Fruit fly (Drosophila melanogaster) whole organism, embryonic: ENCODE measurements around the gene CG15529.

ENCODE experiments used
- Adf1 ChIP-seq: fragments of 200-800 bp; sonication (Bioruptor generic); IDR thresholded peaks from 2 replicates; pipeline ENCODE4 v1.3.6; 2022; ENCODE audit warnings: missing biosample characterization, missing genetic modification characterization
- Bgb ChIP-seq: fragments of 200-800 bp; sonication (Bioruptor generic); IDR thresholded peaks from 2 replicates; pipeline ENCODE4 v1.3.6; 2022; ENCODE audit warnings: missing biosample characterization, missing genetic modification characterization; ENCODE audit not compliant: partially characterized antibody
- CG10209 ChIP-seq: fragments of 200-800 bp; sonication (Bioruptor generic); optimal IDR thresholded peaks from 3 replicates; lab custom pipeline; 2017; ENCODE audit warnings: missing biosample characterization, mild to moderate bottlenecking, missing genetic modification characterization, missing genetic modification reagents
- CG1024 ChIP-seq: fragments of 200-800 bp; sonication (Bioruptor generic); IDR thresholded peaks from 2 replicates; pipeline ENCODE4 v1.3.6; 2022; ENCODE audit warnings: missing biosample characterization, missing genetic modification characterization
- CG10654 ChIP-seq: fragments of 200-800 bp; sonication (Bioruptor generic); optimal IDR thresholded peaks from 2 replicates; lab custom pipeline; 2016; ENCODE audit warnings: missing biosample characterization, missing genetic modification characterization
- CG10979 ChIP-seq: fragments of 200-800 bp; sonication (Bioruptor generic); optimal IDR thresholded peaks from 2 replicates; lab custom pipeline; 2018; ENCODE audit warnings: missing biosample characterization, mild to moderate bottlenecking, missing genetic modification characterization, moderate library complexity
- CG11093 ChIP-seq: fragments of 200-800 bp; sonication (Bioruptor generic); IDR thresholded peaks from 3 replicates; pipeline ENCODE4 v1.3.6; 2022; ENCODE audit warnings: missing biosample characterization, missing genetic modification characterization
- CG12299 ChIP-seq: fragments of 200-800 bp; sonication (Bioruptor generic); optimal IDR thresholded peaks from 2 replicates; lab custom pipeline; 2018; ENCODE audit warnings: missing biosample characterization, mild to moderate bottlenecking, missing genetic modification characterization
- CG15514 ChIP-seq: fragments of 200-800 bp; sonication (Bioruptor generic); optimal IDR thresholded peaks from 3 replicates; lab custom pipeline; 2017; ENCODE audit warnings: missing biosample characterization, missing genetic modification characterization, mild to moderate bottlenecking, moderate library complexity, missing genetic modification reagents
- CG17186 ChIP-seq: fragments of 200-800 bp; sonication (Bioruptor generic); optimal IDR thresholded peaks from 3 replicates; lab custom pipeline; 2017; ENCODE audit warnings: missing biosample characterization, missing genetic modification reagents, missing genetic modification characterization
- CG17802 ChIP-seq: fragments of 200-800 bp; sonication (Bioruptor generic); optimal IDR thresholded peaks from 2 replicates; lab custom pipeline; 2018; ENCODE audit warnings: missing biosample characterization, mild to moderate bottlenecking, missing genetic modification characterization, moderate library complexity
- CG18619 ChIP-seq: fragments of 200-800 bp; sonication (Bioruptor generic); optimal IDR thresholded peaks from 3 replicates; lab custom pipeline; 2017; ENCODE audit warnings: missing biosample characterization, mild to moderate bottlenecking, missing genetic modification characterization
- CG2199 ChIP-seq: fragments of 200-800 bp; sonication (Bioruptor generic); IDR thresholded peaks from 3 replicates; pipeline ENCODE4 v1.3.6; 2022; ENCODE audit warnings: missing biosample characterization, missing genetic modification characterization
- CG34422 ChIP-seq: fragments of 200-800 bp; sonication (Bioruptor generic); IDR thresholded peaks from 3 replicates; pipeline ENCODE4 v1.3.6; 2022; ENCODE audit warnings: missing biosample characterization, missing genetic modification characterization
- CG3726 ChIP-seq: fragments of 200-800 bp; sonication (Bioruptor generic); IDR thresholded peaks from 3 replicates; pipeline ENCODE4, ENCODE4 v1.3.6; 2022; ENCODE audit warnings: missing biosample characterization, missing genetic modification characterization
- CG6654 ChIP-seq: fragments of 200-800 bp; sonication (Bioruptor generic); optimal IDR thresholded peaks from 2 replicates; lab custom pipeline; 2017; ENCODE audit warnings: missing biosample characterization, mild to moderate bottlenecking, missing genetic modification characterization
- CG9932 ChIP-seq: fragments of 200-800 bp; sonication (Bioruptor generic); IDR thresholded peaks from 2 replicates; pipeline ENCODE4 v1.3.6; 2022; ENCODE audit warnings: missing biosample characterization, missing genetic modification characterization
- Dll ChIP-seq: fragments of 200-800 bp; sonication (Bioruptor generic); IDR thresholded peaks from 4 replicates; pipeline ENCODE4 v1.3.6; 2022; ENCODE audit warnings: missing biosample characterization, missing genetic modification characterization; ENCODE audit not compliant: partially characterized antibody
- HLH54F ChIP-seq: fragments of 200-800 bp; sonication (Bioruptor generic); optimal IDR thresholded peaks from 3 replicates; lab custom pipeline; 2016; ENCODE audit warnings: missing biosample characterization, missing genetic modification characterization
- Hr78 ChIP-seq, 2 experiments: fragments of 200-800 bp in 1 of 2; fragments of >200 bp in 1 of 2; sonication (Bioruptor generic) in 1 of 2; optimal IDR thresholded peaks; 2 replicates each; lab custom pipeline; 2017 to 2019; ENCODE audit warnings: missing biosample characterization in 2 of 2, missing genetic modification characterization in 2 of 2, mild to moderate bottlenecking in 1 of 2, moderate library complexity in 1 of 2
- Mes4 ChIP-seq: fragments of 200-800 bp; sonication (Bioruptor generic); optimal IDR thresholded peaks from 2 replicates; lab custom pipeline; 2016; ENCODE audit warnings: missing biosample characterization, missing genetic modification characterization
- Oaz ChIP-seq: fragments of 200-800 bp; sonication (Bioruptor generic); IDR thresholded peaks from 2 replicates; pipeline ENCODE4 v1.3.6; 2022; ENCODE audit warnings: missing biosample characterization, missing genetic modification characterization
- Spps ChIP-seq: fragments of 200-800 bp; sonication (Bioruptor generic); optimal IDR thresholded peaks from 2 replicates; lab custom pipeline; 2018; ENCODE audit warnings: missing biosample characterization, mild to moderate bottlenecking, missing genetic modification characterization
- Sry-δ ChIP-seq: fragments of 200-800 bp; sonication (Bioruptor generic); optimal IDR thresholded peaks from 2 replicates; lab custom pipeline; 2016; ENCODE audit warnings: missing biosample characterization, missing genetic modification characterization
- ac ChIP-seq: fragments of 200-800 bp; sonication (Bioruptor generic); optimal IDR thresholded peaks from 3 replicates; lab custom pipeline; 2017; ENCODE audit warnings: missing biosample characterization, mild to moderate bottlenecking, missing genetic modification characterization
- ara ChIP-seq: fragments of 200-800 bp; sonication (Bioruptor generic); IDR thresholded peaks from 2 replicates; pipeline ENCODE4 v1.3.6; 2022; ENCODE audit warnings: missing biosample characterization, missing genetic modification characterization
- ash1 ChIP-seq: fragments of 200-800 bp; sonication (Bioruptor generic); optimal IDR thresholded peaks from 2 replicates; lab custom pipeline; 2018; ENCODE audit warnings: missing biosample characterization, mild to moderate bottlenecking, missing genetic modification characterization
- bcd ChIP-seq: fragments of 200-800 bp; sonication (Bioruptor generic); optimal IDR thresholded peaks from 2 replicates; lab custom pipeline; 2017; ENCODE audit warnings: missing biosample characterization, mild to moderate bottlenecking, missing genetic modification characterization
- chif ChIP-seq, 2 experiments: fragments of 200-800 bp; sonication (Bioruptor generic); optimal IDR thresholded peaks; 3 replicates each; lab custom pipeline; 2016; ENCODE audit warnings: missing biosample characterization in 2 of 2, missing genetic modification characterization in 2 of 2
- crc ChIP-seq: fragments of 200-800 bp; sonication (Bioruptor generic); optimal IDR thresholded peaks from 2 replicates; lab custom pipeline; 2016; ENCODE audit warnings: missing biosample characterization, missing genetic modification characterization
- dmrt11E ChIP-seq: fragments of 200-800 bp; sonication (Bioruptor generic); optimal IDR thresholded peaks from 3 replicates; lab custom pipeline; 2018; ENCODE audit warnings: missing biosample characterization, mild to moderate bottlenecking, missing genetic modification characterization, moderate library complexity
- ems ChIP-seq: fragments of 200-800 bp; sonication (Bioruptor generic); optimal IDR thresholded peaks from 3 replicates; lab custom pipeline; 2016; ENCODE audit warnings: missing biosample characterization, missing genetic modification characterization
- exex ChIP-seq: fragments of 200-800 bp; sonication (Bioruptor generic); optimal IDR thresholded peaks from 4 replicates; lab custom pipeline; 2018; ENCODE audit warnings: missing biosample characterization, mild to moderate bottlenecking, missing genetic modification characterization, moderate library complexity
- gem ChIP-seq: fragments of 200-800 bp; sonication (Bioruptor generic); optimal IDR thresholded peaks from 2 replicates; lab custom pipeline; 2019; ENCODE audit warnings: missing biosample characterization, mild to moderate bottlenecking, missing genetic modification characterization, moderate library complexity
- hkb ChIP-seq, 2 experiments: fragments of 200-800 bp in 1 of 2; fragments of >200 bp in 1 of 2; sonication (Bioruptor generic) in 1 of 2; IDR thresholded peaks in 1 of 2; optimal IDR thresholded peaks in 1 of 2; 2 replicates each; pipeline versions ENCODE4 v1.3.6 to Lab custom; 2017 to 2022; ENCODE audit warnings: missing biosample characterization in 1 of 2, missing genetic modification characterization in 1 of 2
- insv ChIP-seq, 2 experiments: fragments of 200-800 bp; sonication (Bioruptor generic); optimal IDR thresholded peaks; 3 replicates each; lab custom pipeline; 2016 to 2018; ENCODE audit warnings: missing biosample characterization in 2 of 2, missing genetic modification characterization in 2 of 2
- jumu ChIP-seq: fragments of 200-800 bp; sonication (Bioruptor generic); optimal IDR thresholded peaks from 3 replicates; lab custom pipeline; 2016; ENCODE audit warnings: missing biosample characterization, missing genetic modification characterization
- kah ChIP-seq: fragments of 200-800 bp; sonication (Bioruptor generic); optimal IDR thresholded peaks from 2 replicates; lab custom pipeline; 2018; ENCODE audit warnings: missing biosample characterization, mild to moderate bottlenecking, missing genetic modification characterization
- ken ChIP-seq: fragments of 200-800 bp; sonication (Bioruptor generic); IDR thresholded peaks from 3 replicates; pipeline ENCODE4 v1.3.6; 2022; ENCODE audit warnings: missing biosample characterization, missing genetic modification characterization
- knrl ChIP-seq: fragments of 200-800 bp; sonication (Bioruptor generic); IDR thresholded peaks from 3 replicates; pipeline ENCODE4 v1.3.6; 2022; ENCODE audit warnings: missing biosample characterization, missing genetic modification characterization; ENCODE audit not compliant: partially characterized antibody
- lab ChIP-seq: fragments of 200-800 bp; sonication (Bioruptor generic); optimal IDR thresholded peaks from 3 replicates; lab custom pipeline; 2017; ENCODE audit warnings: missing biosample characterization, missing genetic modification characterization, mild to moderate bottlenecking, moderate library complexity, missing genetic modification reagents
- mam ChIP-seq: fragments of 200-800 bp; sonication (Bioruptor generic); optimal IDR thresholded peaks from 3 replicates; lab custom pipeline; 2016; ENCODE audit warnings: missing biosample characterization, missing genetic modification characterization
- nerfin-2 ChIP-seq: fragments of 200-800 bp; sonication (Bioruptor generic); IDR thresholded peaks from 2 replicates; pipeline ENCODE4 v1.3.6; 2022; ENCODE audit warnings: missing biosample characterization, missing genetic modification characterization; ENCODE audit not compliant: partially characterized antibody
- pan ChIP-seq, 4 experiments: fragments of >200 bp in 3 of 4; fragments of 200-800 bp in 1 of 4; sonication (Bioruptor generic) in 1 of 4; optimal IDR thresholded peaks in 3 of 4; IDR thresholded peaks in 1 of 4; 2 replicates each; pipeline versions ENCODE4 v1.3.6 to Lab custom; 2017 to 2022; ENCODE audit warnings: missing biosample characterization in 2 of 4, missing genetic modification characterization in 2 of 4, mixed read lengths in 1 of 4
- pb ChIP-seq: fragments of 200-800 bp; sonication (Bioruptor generic); optimal IDR thresholded peaks from 3 replicates; lab custom pipeline; 2016; ENCODE audit warnings: missing biosample characterization, missing genetic modification characterization
- pnt ChIP-seq: fragments of 200-800 bp; sonication (Bioruptor generic); optimal IDR thresholded peaks from 3 replicates; lab custom pipeline; 2016; ENCODE audit warnings: missing biosample characterization, missing genetic modification characterization
- sna ChIP-seq: fragments of 200-800 bp; sonication (Bioruptor generic); IDR thresholded peaks from 2 replicates; pipeline ENCODE4 v1.3.6; 2022; ENCODE audit warnings: missing biosample characterization, missing genetic modification characterization; ENCODE audit not compliant: partially characterized antibody
- stc ChIP-seq: fragments of 200-800 bp; sonication (Bioruptor generic); IDR thresholded peaks from 2 replicates; pipeline ENCODE4 v1.3.6; 2022; ENCODE audit warnings: missing biosample characterization, missing genetic modification characterization
- ttk ChIP-seq: fragments of 200-800 bp; sonication (Bioruptor generic); IDR thresholded peaks from 2 replicates; pipeline ENCODE4 v2.1.2; 2022; ENCODE audit warnings: missing biosample characterization, missing genetic modification characterization

Gene CG15529

DNA sequence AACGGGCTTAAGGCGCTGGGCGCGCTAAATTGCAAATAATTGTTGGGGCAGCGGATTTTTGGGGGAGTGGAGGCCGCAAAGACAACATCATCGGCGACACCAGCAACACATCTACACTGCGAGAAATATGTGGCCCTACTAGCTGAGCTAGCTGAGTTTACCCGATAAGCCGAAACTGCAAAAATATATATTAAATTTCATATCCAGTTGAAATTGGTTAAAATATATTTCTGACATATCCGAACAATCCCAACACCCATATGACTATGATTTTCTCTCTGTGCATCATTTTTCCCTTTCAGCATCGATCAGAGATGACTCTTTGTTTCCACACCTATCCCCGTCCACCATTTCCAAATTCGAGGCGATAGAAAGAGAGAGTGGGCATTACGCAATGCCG is 38.0 kb downstream of the CG15529 start (continued):
- TF ChIP-seq ash1 (GFP tag; lab: Kevin White, UChicago): no peak
- TF ChIP-seq pnt: peak; percentile 66
- peak; percentile 73 for TF ChIP-seq CG1024 (GFP tag; lab: Robert Waterston, UW)
- TF ChIP-seq CG15514 (GFP tag; lab: Kevin White, UChicago): peak; percentile 45
- peak; percentile 62 for TF ChIP-seq ara
- peak; percentile 48 for TF ChIP-seq dmrt11E (tag; lab: Kevin White, UChicago)
- peak; percentile 52 for TF ChIP-seq CG10654
- peak; percentile 50 for TF ChIP-seq HLH54F (GFP tag; lab: Kevin White, UChicago)
- TF ChIP-seq exex (tag; lab: Kevin White, UChicago): peak; percentile 15
- no peak for TF ChIP-seq Dll
- peak in 1 of 2 experiments; percentile 34 for TF ChIP-seq Hr78 (GFP tag; optimal IDR thresholded peaks at IDR 0.05; lab: Kevin White, UChicago)
- no peak for TF ChIP-seq pan (optimal IDR thresholded peaks at IDR 0.05; lab: Kevin White, UChicago)
- TF ChIP-seq pan (GFP tag; optimal IDR thresholded peaks at IDR 0.05 in 1 of 2, IDR thresholded peaks at IDR 0.05 in 1 of 2): peak in 1 of 2 experiments; percentile 87
- TF ChIP-seq CG10979 (tag; lab: Kevin White, UChicago): peak; percentile 74
- peak; percentile 40 for TF ChIP-seq CG12299
- peak; percentile 54 to 70 for TF ChIP-seq chif (GFP tag; optimal IDR thresholded peaks at IDR 0.05; lab: Kevin White, UChicago)
- TF ChIP-seq gem (tag; lab: Kevin White, UChicago): peak; percentile 83
- no peak for TF ChIP-seq nerfin-2
- no peak for TF ChIP-seq CG2199 (GFP tag; lab: Robert Waterston, UW)
- peak; percentile 81 for TF ChIP-seq CG3726 (GFP tag; lab: Robert Waterston, UW)
- TF ChIP-seq lab: peak; percentile 85
- TF ChIP-seq crc (GFP tag; lab: Kevin White, UChicago): peak; percentile 40
- TF ChIP-seq bcd (GFP tag; lab: Kevin White, UChicago): peak; percentile 72
- TF ChIP-seq ttk (GFP tag; lab: Robert Waterston, UW): peak; percentile 80
- TF ChIP-seq ken (GFP tag; lab: Robert Waterston, UW): peak; percentile 41; the same call in 1 of the 3 replicates
- TF ChIP-seq Oaz (GFP tag; lab: Robert Waterston, UW): peak; percentile 43; the same call in 1 of the 2 replicates
- peak; percentile 46 for TF ChIP-seq CG18619 (GFP tag; lab: Kevin White, UChicago)
- no peak for TF ChIP-seq Sry-δ (GFP tag; lab: Kevin White, UChicago)
- no peak for TF ChIP-seq Spps (tag; lab: Kevin White, UChicago)
- peak; percentile 49 for TF ChIP-seq CG9932
- peak; percentile 64 for TF ChIP-seq CG10209 (GFP tag; lab: Kevin White, UChicago)
- TF ChIP-seq knrl (GFP tag; lab: Robert Waterston, UW): no peak
- peak; percentile 20 for TF ChIP-seq jumu (GFP tag; lab: Kevin White, UChicago)
- TF ChIP-seq CG11093 (GFP tag; lab: Robert Waterston, UW): peak; percentile 48; the same call in 1 of the 3 replicates
- TF ChIP-seq CG34422 (GFP tag; lab: Robert Waterston, UW): peak; percentile 82
- TF ChIP-seq ems (GFP tag; lab: Kevin White, UChicago): peak; percentile 24
- peak; percentile 20 for TF ChIP-seq CG6654
- TF ChIP-seq CG17802 (tag; lab: Kevin White, UChicago): peak; percentile 33
- peak; percentile 67 for TF ChIP-seq stc (GFP tag; lab: Robert Waterston, UW)
- TF ChIP-seq CG17186: no peak
- TF ChIP-seq hkb (optimal IDR thresholded peaks at IDR 0.05; lab: Kevin White, UChicago): no peak
- TF ChIP-seq hkb (GFP tag; IDR thresholded peaks at IDR 0.05; lab: Robert Waterston, UW): peak; percentile 88
- peak; percentile 44 for TF ChIP-seq Mes4 (GFP tag; lab: Kevin White, UChicago)
- no peak for TF ChIP-seq ac
- TF ChIP-seq pb (GFP tag; lab: Kevin White, UChicago): no peak
- no peak for TF ChIP-seq Adf1 (GFP tag; lab: Robert Waterston, UW)
- TF ChIP-seq Bgb (GFP tag; lab: Robert Waterston, UW): no peak
- TF ChIP-seq mam (GFP tag; lab: Kevin White, UChicago): peak; percentile 20
- TF ChIP-seq sna (GFP tag; lab: Robert Waterston, UW): no peak
- TF ChIP-seq kah (GFP tag; lab: Kevin White, UChicago): peak; percentile 40
- no peak for TF ChIP-seq insv (GFP tag; optimal IDR thresholded peaks at IDR 0.05; lab: Kevin White, UChicago)
